Worm (Caenorhabditis elegans) whole organism, L4 larva: ENCODE measurements around the gene usip-1.
A peak's percentile ranks its signal among the peaks of the same experiment; 100 is the strongest.

ENCODE experiments used
- F10B5.3 ChIP-seq: sonication (generic microtip); optimal IDR thresholded peaks from 2 replicates; lab custom pipeline; 2016; ENCODE audit warnings: mild to moderate bottlenecking, missing genetic modification characterization, missing compliant biosample characterization
- F26F4.8 ChIP-seq: fragments of 200-800 bp; sonication (Bioruptor generic); conservative IDR thresholded peaks from 2 replicates; pipeline ENCODE4 v1.3.6; 2022; ENCODE audit warnings: missing genetic modification characterization, missing compliant biosample characterization
- F44E2.7 ChIP-seq: fragments of 200-800 bp; sonication (Bioruptor generic); IDR thresholded peaks from 2 replicates; pipeline ENCODE4 v2.1.2; 2022; ENCODE audit warnings: missing genetic modification characterization, missing compliant biosample characterization
- Y5F2A.4 ChIP-seq: fragments of 200-800 bp; sonication (Bioruptor generic); optimal IDR thresholded peaks from 2 replicates; lab custom pipeline; 2018; ENCODE audit warnings: mild to moderate bottlenecking, missing genetic modification characterization, missing compliant biosample characterization
- Y75B8A.6 ChIP-seq: fragments of 200-800 bp; sonication (Bioruptor generic); IDR thresholded peaks from 2 replicates; pipeline ENCODE4 v1.3.6; 2022; ENCODE audit warnings: missing genetic modification reagents, missing genetic modification characterization, missing compliant biosample characterization
- ZK337.2 ChIP-seq: fragments of 200-800 bp; sonication (Bioruptor generic); IDR thresholded peaks from 2 replicates; pipeline ENCODE4 v1.3.6; 2022; ENCODE audit warnings: missing genetic modification reagents, missing genetic modification characterization, missing compliant biosample characterization
- ama-1 ChIP-seq: fragments of 150-350 bp; optimal IDR thresholded peaks from 2 replicates; lab custom pipeline; 2014; ENCODE audit warnings: inconsistent platforms, mixed read lengths
- ceh-20 ChIP-seq: fragments of 200-800 bp; sonication (Bioruptor generic); IDR thresholded peaks from 2 replicates; pipeline ENCODE4 v1.3.6; 2022; ENCODE audit warnings: missing genetic modification reagents, missing genetic modification characterization, missing compliant biosample characterization
- ceh-32 ChIP-seq: sonication (generic microtip); optimal IDR thresholded peaks from 2 replicates; lab custom pipeline; 2016; ENCODE audit warnings: mild to moderate bottlenecking, missing genetic modification characterization, missing compliant biosample characterization; ENCODE audit not compliant: poor library complexity
- ceh-62 ChIP-seq: sonication (generic microtip); optimal IDR thresholded peaks from 2 replicates; lab custom pipeline; 2017; ENCODE audit warnings: missing biosample characterization, missing genetic modification characterization
- ceh-82 ChIP-seq: sonication (generic microtip); optimal IDR thresholded peaks from 2 replicates; lab custom pipeline; 2017; ENCODE audit warnings: missing biosample characterization, missing genetic modification characterization
- ces-1 ChIP-seq: fragments of 150-350 bp; sonication (generic microtip); optimal IDR thresholded peaks from 4 replicates; lab custom pipeline; 2014; ENCODE audit warnings: missing biosample characterization, missing genetic modification reagents, missing genetic modification characterization
- daf-19 ChIP-seq: fragments of 200-800 bp; sonication (Bioruptor generic); conservative IDR thresholded peaks from 2 replicates; pipeline ENCODE4 v1.3.6; 2022; ENCODE audit warnings: missing genetic modification characterization, missing compliant biosample characterization
- daf-8 ChIP-seq: fragments of 200-800 bp; sonication (Bioruptor generic); IDR thresholded peaks from 2 replicates; pipeline ENCODE4 v1.3.6; 2022; ENCODE audit warnings: missing genetic modification characterization, missing compliant biosample characterization
- dmd-6 ChIP-seq: fragments of 200-800 bp; sonication (Bioruptor generic); IDR thresholded peaks from 2 replicates; pipeline ENCODE4 v1.3.6; 2022; ENCODE audit warnings: missing genetic modification reagents, missing genetic modification characterization, missing compliant biosample characterization
- dmd-9 ChIP-seq: fragments of 200-800 bp; sonication (Bioruptor generic); IDR thresholded peaks from 2 replicates; pipeline ENCODE4 v1.3.6; 2022; ENCODE audit warnings: missing genetic modification reagents, missing genetic modification characterization, missing compliant biosample characterization
- duxl-1 ChIP-seq: sonication (generic microtip); optimal IDR thresholded peaks from 2 replicates; lab custom pipeline; 2016; ENCODE audit warnings: mild to moderate bottlenecking, missing genetic modification characterization, moderate library complexity, missing compliant biosample characterization; ENCODE audit not compliant: poor library complexity
- fkh-10 ChIP-seq: fragments of 150-350 bp; optimal IDR thresholded peaks from 2 replicates; lab custom pipeline; 2014; ENCODE audit warnings: missing biosample characterization, missing genetic modification reagents, missing genetic modification characterization
- hif-1 ChIP-seq, 2 experiments: sonication (generic microtip); optimal IDR thresholded peaks; 2 replicates each; lab custom pipeline; 2016 to 2017; ENCODE audit warnings: missing compliant biosample characterization in 2 of 2, missing genetic modification characterization in 2 of 2, missing genetic modification reagents in 2 of 2, missing genotype in 2 of 2, mild to moderate bottlenecking in 1 of 2
- jun-1 ChIP-seq: fragments of 150-350 bp; optimal IDR thresholded peaks from 2 replicates; lab custom pipeline; 2014; ENCODE audit warnings: missing biosample characterization, missing genetic modification reagents, missing genetic modification characterization
- mxl-2 ChIP-seq: fragments of 200-800 bp; sonication (Bioruptor generic); conservative IDR thresholded peaks from 2 replicates; pipeline ENCODE4 v1.3.6; 2022; ENCODE audit warnings: missing genetic modification reagents, missing genetic modification characterization, missing compliant biosample characterization
- mxl-3 ChIP-seq: fragments of 200-800 bp; sonication (Bioruptor generic); optimal IDR thresholded peaks from 2 replicates; lab custom pipeline; 2018; ENCODE audit warnings: mild to moderate bottlenecking, missing genetic modification characterization, missing compliant biosample characterization
- nhr-28 ChIP-seq: fragments of 150-350 bp; optimal IDR thresholded peaks from 2 replicates; lab custom pipeline; 2014; ENCODE audit warnings: missing biosample characterization, missing genetic modification characterization
- nhr-48 ChIP-seq: sonication (generic microtip); optimal IDR thresholded peaks from 2 replicates; lab custom pipeline; 2016; ENCODE audit warnings: mild to moderate bottlenecking, missing genetic modification characterization, missing compliant biosample characterization
- nhr-6 ChIP-seq: fragments of 150-350 bp; optimal IDR thresholded peaks from 2 replicates; lab custom pipeline; 2014; ENCODE audit warnings: missing biosample characterization, missing genetic modification characterization
- pha-4 ChIP-seq, 2 experiments: fragments of 150-350 bp in 1 of 2; fragments of 200-800 bp in 1 of 2; sonication (Bioruptor generic) in 1 of 2; IDR thresholded peaks in 1 of 2; optimal IDR thresholded peaks in 1 of 2; 2 replicates each; pipeline versions ENCODE4 v1.3.6 to Lab custom; 2014 to 2022; ENCODE audit warnings: missing genetic modification characterization in 2 of 2, missing genetic modification reagents in 2 of 2, missing biosample characterization in 1 of 2, missing compliant biosample characterization in 1 of 2
- pqm-1 ChIP-seq: sonication (generic microtip); optimal IDR thresholded peaks from 2 replicates; lab custom pipeline; 2017; ENCODE audit warnings: missing biosample characterization, missing genetic modification characterization
- snpc-4 ChIP-seq: fragments of 150-350 bp; optimal IDR thresholded peaks from 2 replicates; lab custom pipeline; 2014; ENCODE audit warnings: missing biosample characterization, missing genetic modification characterization
- spr-3 ChIP-seq: fragments of 200-800 bp; sonication (Bioruptor generic); optimal IDR thresholded peaks from 2 replicates; lab custom pipeline; 2018; ENCODE audit warnings: mild to moderate bottlenecking, missing genetic modification characterization, missing compliant biosample characterization
- unc-130 ChIP-seq: sonication (generic microtip); optimal IDR thresholded peaks from 2 replicates; lab custom pipeline; 2016; ENCODE audit warnings: missing genetic modification reagents, missing genetic modification characterization, missing compliant biosample characterization
- unc-62 ChIP-seq, 3 experiments: fragments of 150-350 bp in 1 of 3; sonication (generic microtip); optimal IDR thresholded peaks in 2 of 3; peaks in 1 of 3; 1 replicate in 1 of 3; 2 replicates in 2 of 3; lab custom pipeline; 2014 to 2017; ENCODE audit warnings: missing biosample characterization in 3 of 3, missing genetic modification characterization in 3 of 3, missing genetic modification reagents in 3 of 3, missing genotype in 1 of 3
- vab-7 ChIP-seq: fragments of 200-800 bp; sonication (Bioruptor generic); IDR thresholded peaks from 2 replicates; pipeline ENCODE4 v1.3.6; 2022; ENCODE audit warnings: missing genetic modification reagents, missing genetic modification characterization, missing compliant biosample characterization

Gene usip-1

DNA sequence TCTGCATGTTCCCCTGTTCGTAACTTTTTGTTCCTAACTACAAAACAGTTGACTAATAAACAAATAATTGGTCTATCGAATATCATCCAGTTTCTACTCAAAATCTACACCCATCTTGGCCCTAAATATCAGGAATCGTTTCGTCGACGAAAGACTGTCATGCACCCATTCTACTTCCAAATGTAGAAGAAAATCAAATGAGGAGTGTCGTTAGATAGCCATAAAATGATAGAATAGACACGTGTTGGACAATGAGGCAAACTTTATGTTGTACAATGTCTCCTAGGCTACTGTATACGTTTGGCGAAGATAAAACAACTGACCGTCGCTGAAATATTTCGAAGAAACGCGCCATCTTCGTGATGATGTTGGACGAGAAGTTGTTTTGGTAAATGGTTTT, 24.0 kb downstream of the usip-1 start:
- no peak for TF ChIP-seq daf-19 (GFP tag; lab: Robert Waterston, UW)
- no peak for TF ChIP-seq vab-7 (GFP tag; lab: Robert Waterston, UW)
- TF ChIP-seq Y75B8A.6 (GFP tag; lab: Robert Waterston, UW) = no peak
- no peak for TF ChIP-seq ceh-82 (tag; lab: Kevin White, UChicago)
- TF ChIP-seq ceh-32 (tag; lab: Kevin White, UChicago) = no peak
- no peak for TF ChIP-seq F26F4.8 (GFP tag; lab: Robert Waterston, UW)
- no peak for TF ChIP-seq ceh-62 (tag; lab: Kevin White, UChicago)
- TF ChIP-seq F10B5.3 (tag; lab: Kevin White, UChicago) = no peak
- no peak for TF ChIP-seq spr-3

DNA sequence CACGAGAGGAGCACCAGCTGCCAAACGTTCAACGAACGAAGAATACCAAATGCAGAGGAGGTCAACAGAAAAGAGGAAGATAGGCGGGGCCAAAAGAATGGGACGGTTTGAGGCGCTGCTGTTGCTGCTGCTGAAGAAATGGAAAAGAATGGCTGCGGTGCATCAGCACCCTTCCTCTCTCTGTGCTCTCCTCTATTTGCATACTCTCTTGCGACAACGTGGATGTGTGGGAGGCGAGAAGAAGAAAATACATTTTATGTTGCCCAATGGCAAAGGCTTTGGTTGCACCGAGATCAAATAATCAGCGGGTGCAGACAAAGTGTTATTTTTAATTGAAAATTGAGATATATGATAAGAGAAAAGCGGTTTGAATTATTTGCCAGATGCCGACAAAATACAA, 25.6 kb downstream of the usip-1 start:
- no peak for TF ChIP-seq fkh-10 (GFP tag; lab: Kevin White, UChicago)
- peak; percentile 4 for TF ChIP-seq nhr-6 (tag; lab: Kevin White, UChicago)
- TF ChIP-seq pha-4 (GFP tag; IDR thresholded peaks at IDR 0.05; lab: Robert Waterston, UW) = no peak
- TF ChIP-seq pha-4 (tag; optimal IDR thresholded peaks at IDR 0.05; lab: Kevin White, UChicago) = no peak
- TF ChIP-seq mxl-3 (GFP tag; lab: Kevin White, UChicago) = peak; percentile 46
- peak; percentile 28; the same call in 1 of the 2 replicates for TF ChIP-seq dmd-6
- TF ChIP-seq snpc-4 (tag; lab: Kevin White, UChicago) = no peak
- no peak for TF ChIP-seq F44E2.7 (GFP tag; lab: Robert Waterston, UW)
- TF ChIP-seq unc-130 = no peak
- TF ChIP-seq ama-1 = no peak
- TF ChIP-seq ceh-20 (GFP tag; lab: Robert Waterston, UW) = peak; percentile 12; the same call in 1 of the 2 replicates
- TF ChIP-seq ceh-62 (tag; lab: Kevin White, UChicago) = no peak
- peak; percentile 75 for TF ChIP-seq nhr-48 (tag; lab: Kevin White, UChicago)

DNA sequence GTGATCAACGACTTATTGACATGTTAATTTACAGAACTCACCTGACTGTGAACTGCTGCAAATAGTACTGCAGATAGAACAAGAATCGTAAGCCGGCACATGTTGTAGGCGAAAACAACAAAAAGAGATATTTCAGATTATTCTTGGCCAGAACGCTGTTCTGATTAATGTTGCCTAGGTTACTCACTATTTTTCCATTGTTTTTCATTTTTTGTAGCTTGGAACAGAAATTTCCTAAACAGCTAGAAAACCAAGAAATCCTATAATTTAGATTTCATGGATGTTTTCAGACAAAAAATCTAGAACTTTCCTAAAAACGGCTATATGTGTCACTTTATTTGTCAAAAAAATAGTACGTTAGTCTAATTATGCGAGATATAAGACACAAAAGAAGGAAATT, 29.4 kb downstream of the usip-1 start, which contains the start of gene C27A7.9:
Gene C27A7.9, minus strand, starts transcription at position 101 of the 400 bp plus-strand sequence.
- TF ChIP-seq pqm-1 (tag; lab: Kevin White, UChicago) (no peak), unc-62 (GFP tag; optimal IDR thresholded peaks at IDR 0.05 in 1 of 2; lab: Kevin White, UChicago) (peak in 1 of 2 experiments; percentile 27), unc-62 (tag; optimal IDR thresholded peaks at IDR 0.05; lab: Kevin White, UChicago) (no peak)

DNA sequence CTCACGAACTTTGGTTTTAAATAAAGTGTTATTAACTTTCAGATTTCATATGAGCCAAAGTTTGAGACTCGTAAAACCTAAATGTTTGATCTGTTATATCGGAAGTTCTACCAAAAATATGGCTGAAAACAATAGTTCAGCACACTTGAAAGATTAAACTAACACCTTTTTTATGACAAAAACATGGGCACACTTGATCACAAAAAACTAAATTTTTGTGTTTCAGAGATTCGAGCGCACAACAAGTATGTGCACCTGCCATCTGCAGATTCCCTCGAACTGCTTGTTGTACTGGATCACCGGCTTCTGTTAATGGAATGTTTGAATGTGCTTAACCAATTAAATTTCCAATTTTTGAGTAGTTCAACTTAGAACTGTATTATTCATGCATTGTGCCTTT, 30.2 kb downstream of the usip-1 start:
- peak in 1 of 2 experiments; percentile 91 for TF ChIP-seq unc-62 (GFP tag; optimal IDR thresholded peaks at IDR 0.05 in 1 of 2; lab: Kevin White, UChicago)
- no peak for TF ChIP-seq unc-62 (tag; optimal IDR thresholded peaks at IDR 0.05; lab: Kevin White, UChicago)
- no peak for TF ChIP-seq unc-130

DNA sequence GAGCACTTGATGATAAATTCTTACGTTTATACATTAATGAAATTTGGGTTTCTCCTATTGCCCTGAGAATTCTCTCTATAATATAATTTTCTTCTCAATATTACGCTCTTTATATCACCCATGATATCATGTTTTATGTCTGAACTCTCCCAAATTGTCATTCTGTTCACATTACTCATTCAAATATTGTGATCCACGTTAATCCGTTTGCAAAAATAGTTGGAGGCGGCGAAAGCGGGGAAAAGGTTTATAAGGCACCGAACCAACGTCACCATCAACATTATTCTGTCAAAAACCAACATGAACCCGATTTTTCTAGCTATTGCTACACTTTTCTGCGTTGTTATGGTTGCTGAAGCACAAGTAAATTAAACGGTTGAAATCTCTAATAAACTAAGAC, 31.1 kb downstream of the usip-1 start, which contains the start of gene C27A7.8:
Gene C27A7.8, plus strand, starts transcription at position 301 of the 400 bp plus-strand sequence.
- no peak for TF ChIP-seq ZK337.2 (GFP tag; lab: Robert Waterston, UW)
- no peak for TF ChIP-seq jun-1
- no peak for TF ChIP-seq hif-1 (tag; optimal IDR thresholded peaks at IDR 0.05; lab: Kevin White, UChicago)
- no peak for TF ChIP-seq nhr-28 (tag; lab: Kevin White, UChicago)
- no peak for TF ChIP-seq dmd-9
- no peak for TF ChIP-seq duxl-1

DNA sequence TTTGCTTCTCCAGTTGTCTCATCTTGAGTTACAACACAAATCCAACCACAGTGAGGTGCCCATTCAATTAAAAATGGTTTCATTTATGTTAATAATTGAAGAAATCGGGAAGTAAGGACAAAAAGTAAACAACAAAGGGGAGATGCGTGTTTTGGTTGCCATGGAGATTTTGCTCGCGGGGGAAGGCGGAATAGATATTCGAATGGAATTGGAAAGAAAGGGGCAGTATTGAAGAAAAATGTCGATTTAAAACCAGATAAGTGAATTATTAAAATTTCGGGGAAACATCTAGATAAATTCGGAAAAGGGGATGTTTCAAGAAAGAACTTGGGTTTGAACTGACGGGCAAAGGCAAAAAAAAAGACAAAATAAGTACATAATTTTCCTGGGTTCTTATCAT, 33.4 kb downstream of the usip-1 start, which contains the start of gene che-11:
Gene che-11, minus strand, starts transcription at position 101 of the 400 bp plus-strand sequence.
- TF ChIP-seq ces-1 (no peak), mxl-2 (GFP tag; lab: Robert Waterston, UW) (no peak), Y5F2A.4 (GFP tag; lab: Kevin White, UChicago) (no peak), vab-7 (GFP tag; lab: Robert Waterston, UW) (no peak), ama-1 (no peak), daf-8 (GFP tag; lab: Robert Waterston, UW) (no peak)
